Fruit fly (Drosophila melanogaster) whole organism, embryonic: Measurements from ENCODE around the gene Cdc16.
A peak's percentile ranks its signal among the peaks of the same experiment; 100 is the strongest.

ENCODE experiments used
- Aef1 ChIP-seq: fragments of 200-800 bp; sonication (Bioruptor generic); IDR thresholded peaks from 3 replicates; pipeline ENCODE4 v1.3.6; 2022; ENCODE audit warnings: missing biosample characterization, missing genetic modification characterization
- Blimp-1 ChIP-seq: fragments of 200-800 bp; sonication (Bioruptor generic); optimal IDR thresholded peaks from 3 replicates; lab custom pipeline; 2018; ENCODE audit warnings: missing biosample characterization, missing genetic modification characterization, mild to moderate bottlenecking, moderate library complexity, missing genetic modification reagents
- CG11085 ChIP-seq: fragments of 200-800 bp; sonication (Bioruptor generic); IDR thresholded peaks from 2 replicates; pipeline ENCODE4 v1.3.6; 2022; ENCODE audit warnings: missing biosample characterization, missing genetic modification characterization
- CG11695 ChIP-seq: fragments of 200-800 bp; sonication (Bioruptor generic); IDR thresholded peaks from 3 replicates; pipeline ENCODE4 v1.3.6; 2022; ENCODE audit warnings: missing biosample characterization, missing genetic modification characterization
- CG12744 ChIP-seq: fragments of 200-800 bp; sonication (Bioruptor generic); optimal IDR thresholded peaks from 2 replicates; lab custom pipeline; 2016; ENCODE audit warnings: missing biosample characterization, missing genetic modification characterization
- CG12769 ChIP-seq: fragments of 200-800 bp; sonication (Bioruptor generic); optimal IDR thresholded peaks from 2 replicates; lab custom pipeline; 2019; ENCODE audit warnings: missing biosample characterization, mild to moderate bottlenecking, missing genetic modification characterization, moderate library complexity
- CG13775 ChIP-seq: fragments of 200-800 bp; sonication (Bioruptor generic); optimal IDR thresholded peaks from 3 replicates; lab custom pipeline; 2017; ENCODE audit warnings: missing biosample characterization, mild to moderate bottlenecking, missing genetic modification characterization
- CG15011 ChIP-seq: fragments of 200-800 bp; sonication (Bioruptor generic); optimal IDR thresholded peaks from 3 replicates; lab custom pipeline; 2018; ENCODE audit warnings: missing biosample characterization, mild to moderate bottlenecking, missing genetic modification characterization
- CG15479 ChIP-seq: fragments of 200-800 bp; sonication (Bioruptor generic); optimal IDR thresholded peaks from 3 replicates; lab custom pipeline; 2019; ENCODE audit warnings: missing biosample characterization, mild to moderate bottlenecking, missing genetic modification characterization, moderate library complexity
- CG1602 ChIP-seq: fragments of 200-800 bp; sonication (Bioruptor generic); optimal IDR thresholded peaks from 3 replicates; lab custom pipeline; 2016; ENCODE audit warnings: missing biosample characterization, missing genetic modification characterization
- CG16813 ChIP-seq: fragments of 200-800 bp; sonication (Bioruptor generic); IDR thresholded peaks from 3 replicates; pipeline ENCODE4 v1.3.6; 2022; ENCODE audit warnings: missing biosample characterization, missing genetic modification characterization; ENCODE audit not compliant: partially characterized antibody
- CG17568 ChIP-seq: fragments of 200-800 bp; sonication (Bioruptor generic); optimal IDR thresholded peaks from 2 replicates; lab custom pipeline; 2018; ENCODE audit warnings: missing biosample characterization, mild to moderate bottlenecking, missing genetic modification characterization, moderate library complexity
- CG2889 ChIP-seq: fragments of 200-800 bp; sonication (Bioruptor generic); IDR thresholded peaks from 3 replicates; pipeline ENCODE4 v1.3.6; 2022; ENCODE audit warnings: missing biosample characterization, missing genetic modification characterization
- CG42726 ChIP-seq: fragments of 200-800 bp; sonication (Bioruptor generic); IDR thresholded peaks from 2 replicates; pipeline ENCODE4 v1.3.6; 2022; ENCODE audit warnings: missing biosample characterization, missing genetic modification characterization; ENCODE audit not compliant: partially characterized antibody
- CG4730 ChIP-seq: fragments of 200-800 bp; sonication (Bioruptor generic); IDR thresholded peaks from 2 replicates; pipeline ENCODE4 v1.3.6; 2022; ENCODE audit warnings: missing biosample characterization, missing genetic modification characterization
- CG6854 ChIP-seq: fragments of 200-800 bp; sonication (Bioruptor generic); optimal IDR thresholded peaks from 3 replicates; lab custom pipeline; 2017; ENCODE audit warnings: missing biosample characterization, mild to moderate bottlenecking, missing genetic modification characterization
- CG9727 ChIP-seq: fragments of 200-800 bp; sonication (Bioruptor generic); optimal IDR thresholded peaks from 3 replicates; lab custom pipeline; 2017; ENCODE audit warnings: missing biosample characterization, mild to moderate bottlenecking, missing genetic modification characterization
- CG9876 ChIP-seq: fragments of 200-800 bp; sonication (Bioruptor generic); optimal IDR thresholded peaks from 2 replicates; lab custom pipeline; 2016; ENCODE audit warnings: missing biosample characterization, missing genetic modification characterization
- Chrac-16 ChIP-seq: fragments of 200-800 bp; sonication (Bioruptor generic); optimal IDR thresholded peaks from 3 replicates; lab custom pipeline; 2016; ENCODE audit warnings: missing biosample characterization, missing genetic modification characterization
- D19B ChIP-seq: fragments of 200-800 bp; sonication (Bioruptor generic); optimal IDR thresholded peaks from 2 replicates; lab custom pipeline; 2017; ENCODE audit warnings: missing biosample characterization, mild to moderate bottlenecking, missing genetic modification characterization
- Drgx ChIP-seq: fragments of 200-800 bp; sonication (Bioruptor generic); IDR thresholded peaks from 2 replicates; pipeline ENCODE4 v1.3.6; 2022; ENCODE audit warnings: missing biosample characterization, missing genetic modification characterization
- Fer1 ChIP-seq: fragments of 200-800 bp; sonication (Bioruptor generic); optimal IDR thresholded peaks from 2 replicates; lab custom pipeline; 2017; ENCODE audit warnings: missing biosample characterization, mild to moderate bottlenecking, missing genetic modification characterization
- HLH4C ChIP-seq: fragments of 200-800 bp; sonication (Bioruptor generic); IDR thresholded peaks from 3 replicates; pipeline ENCODE4 v1.3.6; 2022; ENCODE audit warnings: missing biosample characterization, missing genetic modification characterization; ENCODE audit not compliant: partially characterized antibody
- HLHmδ ChIP-seq: fragments of 200-800 bp; sonication (Bioruptor generic); optimal IDR thresholded peaks from 2 replicates; lab custom pipeline; 2018; ENCODE audit warnings: missing biosample characterization, mild to moderate bottlenecking, missing genetic modification characterization, moderate library complexity
- Jarid2 ChIP-seq: fragments of 200-800 bp; sonication (Bioruptor generic); optimal IDR thresholded peaks from 3 replicates; lab custom pipeline; 2017; ENCODE audit warnings: mild to moderate bottlenecking, missing biosample characterization, missing genetic modification reagents, missing genetic modification characterization
- Lhr ChIP-seq: fragments of 200-800 bp; sonication (Bioruptor generic); optimal IDR thresholded peaks from 3 replicates; lab custom pipeline; 2017; ENCODE audit warnings: mild to moderate bottlenecking, missing biosample characterization, missing genetic modification reagents, missing genetic modification characterization
- MBD-R2 ChIP-seq: fragments of 200-800 bp; sonication (Bioruptor generic); IDR thresholded peaks from 2 replicates; pipeline ENCODE4 v1.3.6; 2022; ENCODE audit warnings: missing biosample characterization, missing genetic modification characterization
- Nf-YA ChIP-seq: fragments of 200-800 bp; sonication (Bioruptor generic); IDR thresholded peaks from 2 replicates; pipeline ENCODE4 v1.3.6; 2022; ENCODE audit warnings: missing biosample characterization, missing genetic modification characterization
- Oaz ChIP-seq: fragments of 200-800 bp; sonication (Bioruptor generic); IDR thresholded peaks from 2 replicates; pipeline ENCODE4 v1.3.6; 2022; ENCODE audit warnings: missing biosample characterization, missing genetic modification characterization
- Rfx ChIP-seq: fragments of 200-800 bp; sonication (Bioruptor generic); IDR thresholded peaks from 2 replicates; pipeline ENCODE4 v1.3.6; 2022; ENCODE audit warnings: missing biosample characterization, missing genetic modification characterization
- Scr ChIP-seq: fragments of 200-800 bp; sonication (Bioruptor generic); IDR thresholded peaks from 2 replicates; pipeline ENCODE4 v1.3.6; 2022; ENCODE audit warnings: missing biosample characterization, missing genetic modification characterization; ENCODE audit not compliant: partially characterized antibody
- Ssrp ChIP-seq: fragments of 200-800 bp; sonication (Bioruptor generic); optimal IDR thresholded peaks from 2 replicates; lab custom pipeline; 2018; ENCODE audit warnings: missing biosample characterization, mild to moderate bottlenecking, missing genetic modification characterization, moderate library complexity
- Xbp1 ChIP-seq: fragments of 200-800 bp; sonication (Bioruptor generic); optimal IDR thresholded peaks from 3 replicates; lab custom pipeline; 2016; ENCODE audit warnings: missing biosample characterization, mild to moderate bottlenecking, missing genetic modification characterization
- ci ChIP-seq: fragments of 200-800 bp; sonication (Bioruptor generic); IDR thresholded peaks from 3 replicates; pipeline ENCODE4 v1.3.6; 2022; ENCODE audit warnings: missing biosample characterization, missing genetic modification characterization
- danr ChIP-seq: fragments of 200-800 bp; sonication (Bioruptor generic); IDR thresholded peaks from 2 replicates; pipeline ENCODE4 v1.3.6; 2022; ENCODE audit warnings: missing biosample characterization, missing genetic modification characterization
- dm ChIP-seq: fragments of 200-800 bp; sonication (Bioruptor generic); optimal IDR thresholded peaks from 3 replicates; lab custom pipeline; 2016; ENCODE audit warnings: missing biosample characterization, missing genetic modification characterization
- ewg ChIP-seq: fragments of 200-800 bp; sonication (Bioruptor generic); optimal IDR thresholded peaks from 3 replicates; lab custom pipeline; 2017; ENCODE audit warnings: mild to moderate bottlenecking, missing biosample characterization, missing genetic modification reagents, missing genetic modification characterization
- fd96Cb ChIP-seq: fragments of 200-800 bp; sonication (Bioruptor generic); optimal IDR thresholded peaks from 2 replicates; lab custom pipeline; 2018; ENCODE audit warnings: missing biosample characterization, mild to moderate bottlenecking, missing genetic modification characterization, moderate library complexity
- knrl ChIP-seq: fragments of 200-800 bp; sonication (Bioruptor generic); IDR thresholded peaks from 3 replicates; pipeline ENCODE4 v1.3.6; 2022; ENCODE audit warnings: missing biosample characterization, missing genetic modification characterization; ENCODE audit not compliant: partially characterized antibody
- lab ChIP-seq: fragments of 200-800 bp; sonication (Bioruptor generic); optimal IDR thresholded peaks from 3 replicates; lab custom pipeline; 2017; ENCODE audit warnings: missing biosample characterization, missing genetic modification characterization, mild to moderate bottlenecking, moderate library complexity, missing genetic modification reagents
- prd ChIP-seq, 3 experiments: fragments of >200 bp in 2 of 3; fragments of 200-800 bp in 1 of 3; sonication (Bioruptor generic) in 1 of 3; optimal IDR thresholded peaks in 2 of 3; IDR thresholded peaks in 1 of 3; 2 replicates in 2 of 3; 3 replicates in 1 of 3; pipeline versions ENCODE4 v1.3.6 to Lab custom; 2017 to 2022; ENCODE audit warnings: missing biosample characterization in 1 of 3, missing genetic modification characterization in 1 of 3
- ro ChIP-seq: fragments of 200-800 bp; sonication (Bioruptor generic); IDR thresholded peaks from 2 replicates; pipeline ENCODE4 v1.3.6; 2022; ENCODE audit warnings: missing biosample characterization, missing genetic modification characterization
- sc ChIP-seq, 3 experiments: fragments of >200 bp in 2 of 3; fragments of 200-800 bp in 1 of 3; sonication (Bioruptor generic) in 1 of 3; optimal IDR thresholded peaks; 2 replicates in 2 of 3; 3 replicates in 1 of 3; lab custom pipeline; 2017; ENCODE audit warnings: mild to moderate bottlenecking in 1 of 3, missing biosample characterization in 1 of 3, missing genetic modification characterization in 1 of 3, missing genetic modification reagents in 1 of 3
- sens-2 ChIP-seq: fragments of 200-800 bp; sonication (Bioruptor generic); IDR thresholded peaks from 2 replicates; pipeline ENCODE4 v1.3.6; 2022; ENCODE audit warnings: missing biosample characterization, missing genetic modification characterization
- sqz ChIP-seq: fragments of 200-800 bp; sonication (Bioruptor generic); optimal IDR thresholded peaks from 3 replicates; lab custom pipeline; 2018; ENCODE audit warnings: missing biosample characterization, mild to moderate bottlenecking, missing genetic modification characterization
- tin ChIP-seq: fragments of 200-800 bp; sonication (Bioruptor generic); optimal IDR thresholded peaks from 3 replicates; lab custom pipeline; 2016; ENCODE audit warnings: missing biosample characterization, missing genetic modification characterization
- wdn ChIP-seq: fragments of 200-800 bp; sonication (Bioruptor generic); IDR thresholded peaks from 2 replicates; pipeline ENCODE4 v1.3.6; 2022; ENCODE audit warnings: missing biosample characterization, missing genetic modification characterization
- zfh2 ChIP-seq: fragments of 200-800 bp; sonication (Bioruptor generic); optimal IDR thresholded peaks from 2 replicates; lab custom pipeline; 2016; ENCODE audit warnings: missing biosample characterization, missing genetic modification characterization

The Cdc16 gene

dm6 chr3R:23257986-23258427 is 23.0 kb upstream of the Cdc16 start, which contains the start of the genes wda and Pex11c (continued):
- TF ChIP-seq CG12769 (tag; lab: Kevin White, UChicago) = no peak
- TF ChIP-seq ci (GFP tag; lab: Robert Waterston, UW) = peak; percentile 78; the same call in 2 of the 3 replicates
- peak; percentile 52 for TF ChIP-seq zfh2
- TF ChIP-seq Fer1 (GFP tag; lab: Kevin White, UChicago) = peak; percentile 77
- peak; percentile 75; the same call in 1 of the 2 replicates for TF ChIP-seq Drgx
- peak; percentile 70 for TF ChIP-seq danr (GFP tag; lab: Robert Waterston, UW)
- peak; percentile 84 for TF ChIP-seq Aef1 (GFP tag; lab: Robert Waterston, UW)
- peak; percentile 93 for TF ChIP-seq CG13775 (GFP tag; lab: Kevin White, UChicago)
- peak; percentile 65 for TF ChIP-seq tin (GFP tag; lab: Kevin White, UChicago)
- TF ChIP-seq sqz = peak; percentile 25
- peak; percentile 84 for TF ChIP-seq ro (GFP tag; lab: Robert Waterston, UW)
- TF ChIP-seq CG4730 (GFP tag; lab: Robert Waterston, UW) = peak; percentile 83; the same call in 1 of the 2 replicates
- TF ChIP-seq dm = no peak
- TF ChIP-seq Jarid2 (GFP tag; lab: Kevin White, UChicago) = peak; percentile 51
- TF ChIP-seq D19B = peak; percentile 44
- peak; percentile 35 for TF ChIP-seq Lhr
- peak; percentile 53 for TF ChIP-seq CG6854 (GFP tag; lab: Kevin White, UChicago)
- no peak for TF ChIP-seq CG15479 (GFP tag; lab: Kevin White, UChicago)
- peak; percentile 87 for TF ChIP-seq MBD-R2 (GFP tag; lab: Robert Waterston, UW)
- peak; percentile 87 for TF ChIP-seq Xbp1 (GFP tag; lab: Kevin White, UChicago)
- no peak for TF ChIP-seq Oaz (GFP tag; lab: Robert Waterston, UW)
- TF ChIP-seq CG17568 (GFP tag; lab: Kevin White, UChicago) = peak; percentile 38
- peak; percentile 75; the same call in 2 of the 3 replicates for TF ChIP-seq CG2889 (GFP tag; lab: Robert Waterston, UW)
- TF ChIP-seq CG9727 (GFP tag; lab: Kevin White, UChicago) = peak; percentile 80
- TF ChIP-seq Rfx = peak; percentile 90
- peak; percentile 90 for TF ChIP-seq CG11695 (GFP tag; lab: Robert Waterston, UW)
- TF ChIP-seq CG12744 (GFP tag; lab: Kevin White, UChicago) = no peak
- TF ChIP-seq CG1602 (GFP tag; lab: Kevin White, UChicago) = peak; percentile 86
- TF ChIP-seq Scr = peak; percentile 74
- TF ChIP-seq sens-2 = peak; percentile 50; the same call in 1 of the 2 replicates
- TF ChIP-seq fd96Cb (tag; lab: Kevin White, UChicago) = peak; percentile 79
- TF ChIP-seq CG42726 = peak; percentile 41; the same call in 1 of the 2 replicates
- TF ChIP-seq CG16813 (GFP tag; lab: Robert Waterston, UW) = peak; percentile 69
- TF ChIP-seq CG15011 (GFP tag; lab: Kevin White, UChicago) = no peak
- peak; percentile 76 for TF ChIP-seq Chrac-16
- no peak; the same call in 1 of the 3 replicates for TF ChIP-seq knrl (GFP tag; lab: Robert Waterston, UW)
- TF ChIP-seq wdn (GFP tag; lab: Robert Waterston, UW) = peak; percentile 75
- no peak for TF ChIP-seq HLHmδ
- TF ChIP-seq sc (optimal IDR thresholded peaks at IDR 0.05; lab: Kevin White, UChicago) = no peak
- peak; percentile 82 for TF ChIP-seq sc (GFP tag; optimal IDR thresholded peaks at IDR 0.05; lab: Kevin White, UChicago)
- 0 out of 2 replicates have a peak, but pooled peaks have one; percentile 17 for TF ChIP-seq Nf-YA (GFP tag; lab: Robert Waterston, UW)
- peak; percentile 66 for TF ChIP-seq CG11085 (GFP tag; lab: Robert Waterston, UW)
- TF ChIP-seq Blimp-1 (GFP tag; lab: Kevin White, UChicago) = peak; percentile 59
- peak; percentile 72 for TF ChIP-seq ewg (GFP tag; lab: Kevin White, UChicago)
- TF ChIP-seq Ssrp (tag; lab: Kevin White, UChicago) = peak; percentile 92
- TF ChIP-seq CG9876 (GFP tag; lab: Kevin White, UChicago) = no peak
- TF ChIP-seq lab = peak; percentile 85
- TF ChIP-seq HLH4C (GFP tag; lab: Robert Waterston, UW) = peak; percentile 61; the same call in 1 of the 3 replicates
- TF ChIP-seq prd (optimal IDR thresholded peaks at IDR 0.05; lab: Kevin White, UChicago) = no peak
- no peak; the same call in 1 of the 3 replicates for TF ChIP-seq prd (GFP tag; IDR thresholded peaks at IDR 0.05; lab: Robert Waterston, UW)
